Fruit fly (Drosophila melanogaster) Kc167 (cell line): ENCODE measurements around the gene CG4565.

Experiments used
- Myc ChIP-seq: fragments of >200 bp; optimal IDR thresholded peaks from 2 replicates; lab custom pipeline; 2017; ENCODE audit warnings: missing external identifiers
- Sin3A ChIP-seq: fragments of >200 bp; optimal IDR thresholded peaks from 2 replicates; lab custom pipeline; 2018; ENCODE audit warnings: missing external identifiers
- h ChIP-seq: fragments of >200 bp; optimal IDR thresholded peaks from 3 replicates; lab custom pipeline; 2018; ENCODE audit warnings: missing external identifiers
- insv ChIP-seq: fragments of >200 bp; optimal IDR thresholded peaks from 3 replicates; lab custom pipeline; 2018; ENCODE audit warnings: missing external identifiers
- psq ChIP-seq: fragments of >200 bp; optimal IDR thresholded peaks from 2 replicates; lab custom pipeline; 2017; ENCODE audit warnings: missing external identifiers
- ttk ChIP-seq: sonication (Bioruptor generic); optimal IDR thresholded peaks from 2 replicates; lab custom pipeline; 2017; ENCODE audit warnings: missing external identifiers

Gene CG4565

DNA sequence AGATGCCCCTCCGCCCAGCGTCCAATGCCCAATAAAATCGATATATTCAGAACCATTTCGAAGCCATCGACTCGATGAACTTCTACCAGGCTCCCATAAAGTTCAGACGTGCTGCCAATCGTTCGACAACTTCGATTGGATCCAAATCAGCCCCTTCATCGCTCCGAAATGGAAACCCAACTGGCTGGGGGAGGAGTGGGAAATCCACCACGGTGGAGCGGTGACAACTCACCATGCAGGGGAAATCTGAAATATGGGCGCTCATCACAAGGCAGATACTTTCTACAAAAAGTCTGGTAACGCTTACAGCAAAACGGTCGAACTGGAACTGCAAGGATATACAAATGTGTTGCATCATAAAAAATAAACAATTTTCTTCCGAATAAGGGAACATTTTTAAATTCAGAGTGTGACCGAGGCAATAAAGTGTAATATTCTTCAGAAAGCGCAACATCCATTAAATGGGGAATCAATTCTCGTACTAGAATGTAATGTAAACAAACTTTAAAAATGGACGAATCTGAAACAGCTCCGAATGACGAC lies at the start of gene CG4565:
TSS of gene CG4565 (plus strand) at position 493 of the 543 bp plus-strand sequence.
- TF ChIP-seq Myc (lab: Kevin White, UChicago) (no peak), h (lab: Kevin White, UChicago) (no peak), insv (lab: Kevin White, UChicago) (no peak), ttk (lab: Kevin White, UChicago) (no peak), psq (lab: Kevin White, UChicago) (no peak), Sin3A (no peak)

DNA sequence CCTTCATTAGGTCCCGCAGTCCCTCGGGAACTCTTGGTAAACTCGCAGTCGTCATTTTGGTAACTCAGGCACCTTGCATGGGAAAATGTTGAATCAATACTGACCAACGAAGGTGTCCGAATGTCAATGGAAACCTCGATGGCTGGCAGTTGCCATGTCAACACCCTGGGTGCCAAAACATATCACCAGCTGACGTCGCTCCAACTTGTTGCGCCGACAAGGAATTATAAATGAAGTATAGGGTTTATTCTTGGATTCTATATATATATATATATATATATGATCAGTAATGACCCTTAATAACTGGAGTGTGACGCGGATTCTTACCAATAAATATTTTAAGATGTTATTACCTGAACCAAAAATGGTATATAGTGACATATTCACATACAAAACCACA lies 48.7 kb upstream of the CG4565 start, which contains the start of gene CG14692:
TSS of gene CG14692 (minus strand) at position 101 of the 400 bp plus-strand sequence.
- TF ChIP-seq psq (lab: Kevin White, UChicago) = no peak
- no peak for TF ChIP-seq Sin3A
- TF ChIP-seq ttk (lab: Kevin White, UChicago) = no peak
- TF ChIP-seq insv (lab: Kevin White, UChicago) = no peak
- no peak for TF ChIP-seq Myc (lab: Kevin White, UChicago)

DNA sequence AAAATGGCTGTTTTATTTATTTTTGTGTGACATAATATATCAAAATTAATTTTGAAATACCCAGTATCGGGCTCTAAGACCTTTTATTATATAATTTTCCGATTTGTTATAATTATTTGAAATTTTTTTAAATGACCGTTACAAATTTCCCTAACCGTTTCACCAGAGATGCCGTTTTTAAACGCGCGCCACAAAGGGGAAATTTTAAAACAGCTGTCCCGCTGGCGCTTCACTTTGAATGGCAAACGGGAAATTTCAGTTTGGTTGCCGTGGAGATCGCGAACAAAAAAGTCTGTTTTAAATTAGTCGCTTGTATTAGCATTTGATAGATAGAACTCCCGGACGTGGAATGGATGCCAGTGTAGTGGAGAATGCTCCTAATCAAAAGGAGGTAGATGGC lies 37.5 kb upstream of the CG4565 start, which contains the start of the genes CG14693 and TTLL15:
TSS of gene CG14693 (minus strand) at position 16 of the 400 bp plus-strand sequence.
TSS of gene TTLL15 (plus strand) at position 257 of the 400 bp plus-strand sequence.
- no peak for TF ChIP-seq insv (lab: Kevin White, UChicago)
- no peak for TF ChIP-seq h (lab: Kevin White, UChicago)
- TF ChIP-seq psq (lab: Kevin White, UChicago) = no peak
- no peak for TF ChIP-seq Sin3A
- no peak for TF ChIP-seq Myc (lab: Kevin White, UChicago)
- no peak for TF ChIP-seq ttk (lab: Kevin White, UChicago)

DNA sequence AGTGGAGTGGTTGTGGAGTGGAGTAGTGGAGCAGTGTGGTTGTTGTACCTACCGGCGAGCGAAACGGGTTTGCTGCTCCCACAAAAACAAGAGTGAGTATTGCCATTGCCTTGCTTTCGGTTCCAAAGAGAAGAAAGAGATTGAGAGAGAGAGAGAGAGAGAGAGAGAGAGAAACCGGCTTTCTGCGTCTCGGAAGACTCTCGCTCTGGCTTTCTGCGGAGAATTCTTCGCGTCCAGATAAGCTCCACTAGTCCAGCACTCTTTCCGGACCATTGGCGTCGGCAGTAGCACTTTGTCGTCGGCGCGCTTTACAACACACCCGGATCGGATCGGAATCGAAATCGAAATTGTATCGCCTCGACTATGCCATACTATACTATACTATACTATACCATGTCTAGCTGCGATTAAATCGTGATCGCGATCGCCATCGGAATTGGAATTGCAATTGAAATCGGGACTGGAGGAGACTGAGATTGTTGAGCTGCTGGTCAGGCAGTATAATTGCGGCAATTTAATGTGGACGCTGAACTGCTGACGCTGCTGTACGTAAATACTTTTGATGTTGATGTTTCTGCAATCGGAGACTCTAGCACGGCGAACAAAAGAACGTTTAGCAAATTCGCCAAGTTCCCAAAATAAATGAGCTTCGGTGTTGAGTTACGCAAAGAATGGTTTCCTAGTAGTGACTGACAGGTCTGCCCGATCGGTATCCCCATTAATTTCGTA lies 25.6 kb upstream of the CG4565 start, which contains the start of gene Cad86C:
TSS of gene Cad86C (plus strand) at position 284 of the 729 bp plus-strand sequence.
- TF ChIP-seq ttk (lab: Kevin White, UChicago) (no peak), Myc (lab: Kevin White, UChicago) (no peak), insv (lab: Kevin White, UChicago) (no peak), h (lab: Kevin White, UChicago) (no peak), Sin3A (no peak), psq (lab: Kevin White, UChicago) (no peak)

DNA sequence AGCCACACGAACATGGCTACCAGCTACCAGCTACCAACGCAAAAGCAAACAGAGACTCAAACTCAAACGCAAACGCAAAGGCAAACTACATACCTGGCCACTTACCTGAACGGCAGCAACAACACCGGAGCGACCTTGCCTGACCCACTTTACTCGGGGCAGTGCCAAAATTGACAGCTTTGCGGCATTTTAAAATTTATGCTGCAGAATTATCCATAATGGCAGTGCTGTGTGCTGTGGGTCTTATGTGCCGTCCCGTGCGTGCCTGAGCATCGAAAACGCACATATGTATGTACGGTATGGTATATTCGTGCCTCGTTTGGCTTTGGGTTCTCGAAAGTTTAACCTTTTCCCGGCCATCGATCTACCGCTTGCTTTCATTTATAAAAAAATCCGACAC lies 23.8 kb upstream of the CG4565 start:
- TF ChIP-seq Sin3A (no peak), Myc (lab: Kevin White, UChicago) (no peak), ttk (lab: Kevin White, UChicago) (no peak)

DNA sequence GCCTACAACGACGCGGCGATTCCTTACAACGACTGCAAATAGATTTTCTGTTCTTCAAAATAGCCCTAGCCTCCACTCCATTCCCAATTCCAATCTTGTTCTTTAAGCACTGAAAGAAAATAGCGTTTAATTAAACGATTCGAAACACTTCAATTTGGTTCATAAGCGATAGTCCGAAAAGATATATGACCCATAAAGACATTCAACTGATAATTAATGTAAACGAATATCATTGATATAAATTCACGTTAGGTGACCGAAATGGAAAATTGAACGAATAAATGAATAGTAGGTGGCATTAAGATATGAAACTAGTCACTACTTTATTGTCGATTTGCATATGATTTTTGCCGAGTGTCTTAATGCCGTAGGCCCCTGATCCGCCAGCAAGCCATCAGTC lies 22.8 kb upstream of the CG4565 start:
- TF ChIP-seq h (lab: Kevin White, UChicago) (no peak), psq (lab: Kevin White, UChicago) (no peak), insv (lab: Kevin White, UChicago) (no peak), Sin3A (no peak)

DNA sequence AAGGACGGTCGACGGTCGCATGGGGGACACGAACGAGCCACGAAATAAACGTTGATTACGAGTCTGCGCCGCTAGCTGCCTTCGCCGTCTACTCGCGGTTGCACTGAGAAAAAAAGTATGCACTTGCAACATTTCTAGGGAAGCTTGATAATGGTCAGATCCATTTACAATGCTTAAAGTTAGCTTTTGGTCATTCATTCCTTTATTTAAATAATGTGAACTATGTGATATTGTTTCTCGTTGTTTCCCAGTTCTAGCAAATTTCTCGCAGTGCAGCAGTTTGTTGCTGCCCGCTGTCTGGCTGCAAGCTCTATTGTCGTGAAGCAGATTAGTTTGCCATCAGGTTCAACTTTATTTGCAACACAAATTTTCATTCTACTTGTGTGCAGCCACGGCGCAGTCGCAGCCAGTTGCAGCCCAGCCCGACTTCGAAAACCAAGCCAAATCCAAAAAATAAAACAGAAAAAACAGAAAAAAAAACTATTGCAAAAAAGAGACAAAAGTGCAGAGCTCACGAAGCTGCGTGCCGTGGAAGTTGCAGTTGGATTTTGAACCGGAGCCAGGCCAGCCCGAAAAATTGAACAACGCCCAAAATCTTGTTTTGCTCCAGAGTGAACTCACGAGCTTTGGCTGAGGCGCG lies 19.9 kb upstream of the CG4565 start:
- TF ChIP-seq insv (lab: Kevin White, UChicago) (no peak), Myc (lab: Kevin White, UChicago) (no peak), psq (lab: Kevin White, UChicago) (no peak), h (lab: Kevin White, UChicago) (no peak), Sin3A (no peak), ttk (lab: Kevin White, UChicago) (no peak)

DNA sequence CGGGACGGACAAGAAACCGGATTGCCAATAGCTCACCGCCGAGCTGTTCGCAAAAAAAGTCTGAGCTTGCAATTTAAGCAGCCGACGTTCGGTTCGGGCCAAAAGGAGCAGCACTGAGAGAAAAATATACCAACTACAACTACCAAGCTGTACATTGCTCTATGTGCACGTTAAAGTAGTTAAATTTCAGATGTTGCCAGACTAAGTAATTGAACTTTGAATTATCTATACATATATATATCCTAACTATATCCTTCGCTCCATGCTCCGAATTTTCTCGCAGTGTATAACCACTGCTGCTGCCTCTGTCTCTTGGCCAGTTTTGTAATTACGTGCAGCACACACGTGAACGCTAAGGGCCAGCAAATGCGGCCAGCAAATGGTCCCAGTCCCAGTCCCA lies 17.6 kb upstream of the CG4565 start:
- TF ChIP-seq insv (lab: Kevin White, UChicago) (no peak), Myc (lab: Kevin White, UChicago) (no peak), Sin3A (no peak), psq (lab: Kevin White, UChicago) (no peak)

DNA sequence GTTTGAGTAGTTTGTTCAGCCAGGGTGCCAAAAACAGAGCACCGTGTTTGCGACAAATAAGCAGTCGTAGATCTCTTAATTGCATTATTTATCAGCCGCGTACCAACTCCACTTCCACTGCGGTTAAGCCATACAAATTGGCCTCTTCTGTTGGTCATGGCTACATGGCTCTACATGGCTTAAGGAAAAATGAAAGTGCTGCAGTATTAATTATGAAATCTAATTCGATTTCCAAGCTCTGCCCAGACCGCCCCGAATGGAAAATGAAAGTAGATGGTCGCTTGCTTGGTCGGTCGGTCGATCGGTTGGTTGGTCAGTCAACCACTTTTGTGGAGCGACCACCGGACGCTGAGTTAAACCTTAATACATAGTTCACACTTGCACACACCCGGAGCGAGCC lies 15.6 kb upstream of the CG4565 start:
- TF ChIP-seq insv (lab: Kevin White, UChicago) (no peak), Myc (lab: Kevin White, UChicago) (no peak), Sin3A (no peak), psq (lab: Kevin White, UChicago) (no peak), h (lab: Kevin White, UChicago) (no peak), ttk (lab: Kevin White, UChicago) (no peak)

DNA sequence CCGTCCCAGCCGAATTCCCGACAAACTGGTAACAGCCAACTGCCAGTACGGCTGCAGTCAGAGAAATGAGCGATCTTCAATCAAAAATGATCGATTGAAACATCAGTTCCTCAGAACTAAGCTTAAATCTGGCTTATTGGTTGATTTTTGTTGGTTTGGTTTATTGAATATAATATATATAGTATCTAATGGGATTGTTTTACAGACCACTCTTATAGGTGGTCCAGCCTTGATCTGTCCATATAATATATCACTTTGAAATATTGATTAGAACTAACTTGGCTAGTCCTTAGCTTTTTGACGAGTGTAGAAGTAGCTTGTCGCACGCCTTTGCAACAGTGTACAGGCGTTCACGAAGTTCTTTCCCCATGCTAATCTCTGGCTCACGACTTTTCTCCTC lies 10.1 kb upstream of the CG4565 start:
- no peak for TF ChIP-seq insv (lab: Kevin White, UChicago)
- TF ChIP-seq Myc (lab: Kevin White, UChicago) = no peak
- no peak for TF ChIP-seq ttk (lab: Kevin White, UChicago)
- no peak for TF ChIP-seq psq (lab: Kevin White, UChicago)
- no peak for TF ChIP-seq Sin3A
- TF ChIP-seq h (lab: Kevin White, UChicago) = no peak

DNA sequence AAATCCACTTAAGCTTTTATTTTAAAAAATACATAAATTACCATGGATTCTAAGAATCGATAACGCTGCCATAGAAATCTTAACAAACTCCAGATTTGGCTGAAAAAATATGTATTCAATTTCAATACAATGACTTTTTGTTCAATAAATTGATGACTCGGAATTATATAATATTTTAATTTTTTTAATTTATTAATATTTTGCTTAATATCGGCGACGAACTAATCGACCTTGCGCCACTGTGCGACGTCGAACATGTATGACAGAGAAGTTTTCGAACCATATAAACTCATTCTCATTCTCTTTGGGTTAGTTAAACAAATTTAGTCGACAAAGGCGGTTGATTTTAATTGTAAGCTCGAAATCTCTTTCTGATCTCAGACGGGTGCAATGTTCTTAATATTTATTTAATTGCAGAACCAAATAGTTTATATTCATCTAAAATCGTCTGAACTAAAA lies 3.0 kb upstream of the CG4565 start, which contains the start of gene CG42394:
TSS of gene CG42394 (plus strand) at position 311 of the 459 bp plus-strand sequence.
- TF ChIP-seq h (lab: Kevin White, UChicago) (no peak), ttk (lab: Kevin White, UChicago) (no peak), Sin3A (no peak), psq (lab: Kevin White, UChicago) (no peak), insv (lab: Kevin White, UChicago) (no peak), Myc (lab: Kevin White, UChicago) (no peak)
